Fruit fly (Drosophila melanogaster): Measurements from ENCODE around the gene CG16721.

DNA sequence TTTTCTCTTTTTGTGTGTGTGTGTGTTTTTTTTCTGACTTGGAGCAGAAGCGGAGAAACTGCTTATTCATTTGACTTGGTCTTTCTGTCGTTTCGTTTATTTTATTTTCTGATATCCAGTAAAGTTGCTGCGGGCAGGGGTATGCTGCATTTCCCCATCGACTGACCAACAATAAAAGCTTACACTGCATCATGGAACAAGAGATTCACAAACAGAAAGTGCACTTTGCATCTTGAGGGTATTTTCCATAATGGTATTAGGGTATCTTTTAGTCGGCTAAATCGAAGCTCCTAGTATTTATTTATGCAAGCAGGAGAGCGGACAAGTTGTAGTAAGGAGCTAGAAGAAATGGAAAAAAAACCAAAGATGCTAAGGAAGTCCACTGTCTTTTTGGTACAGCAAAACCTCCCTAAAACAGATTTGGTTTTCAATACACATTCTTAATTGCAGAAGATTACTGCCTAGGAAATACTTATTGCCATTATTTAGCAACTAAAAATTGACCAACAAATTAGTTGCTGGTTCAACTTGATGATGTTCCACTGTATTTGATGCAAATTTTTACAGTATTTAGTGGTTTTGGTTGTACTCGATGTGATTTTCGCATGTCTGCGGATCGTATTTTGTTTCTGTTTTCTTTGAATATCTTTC lies 52.8 kb downstream of the CG16721 start:
- TF ChIP-seq Myc (optimal IDR thresholded peaks at IDR 0.05) = no peak
- no peak for TF ChIP-seq insv (optimal IDR thresholded peaks at IDR 0.05)
- no peak for TF ChIP-seq psq (optimal IDR thresholded peaks at IDR 0.05)
- TF ChIP-seq Sin3A (optimal IDR thresholded peaks at IDR 0.05) = no peak
- TF ChIP-seq h (optimal IDR thresholded peaks at IDR 0.05) = no peak

Measured in Kc167 (cell line).